Worm (Caenorhabditis elegans) whole organism, young adult: Measurements from ENCODE around the gene D2096.9.

ENCODE experiments used
- egl-44 ChIP-seq: fragments of 200-800 bp; sonication (Bioruptor generic); IDR thresholded peaks from 2 replicates; pipeline ENCODE4 v1.3.6; 2022; ENCODE audit warnings: missing genetic modification reagents, missing genetic modification characterization, missing compliant biosample characterization
- snpc-4 ChIP-seq, 5 experiments: fragments of 150-350 bp in 1 of 5; sonication (generic microtip) in 4 of 5; optimal IDR thresholded peaks; 2 replicates each; lab custom pipeline; 2014 to 2018; ENCODE audit warnings: missing genetic modification characterization in 5 of 5, missing biosample characterization in 3 of 5, antibody characterized with exemption in 2 of 5, mild to moderate bottlenecking in 2 of 5, missing compliant biosample characterization in 2 of 5, missing genotype in 2 of 5, moderate library complexity in 2 of 5, missing genetic modification reagents in 1 of 5
- tlf-1 ChIP-seq: fragments of 200-800 bp; sonication (Bioruptor generic); optimal IDR thresholded peaks from 2 replicates; lab custom pipeline; 2018; ENCODE audit warnings: mild to moderate bottlenecking, missing genetic modification characterization, missing compliant biosample characterization

DNA sequence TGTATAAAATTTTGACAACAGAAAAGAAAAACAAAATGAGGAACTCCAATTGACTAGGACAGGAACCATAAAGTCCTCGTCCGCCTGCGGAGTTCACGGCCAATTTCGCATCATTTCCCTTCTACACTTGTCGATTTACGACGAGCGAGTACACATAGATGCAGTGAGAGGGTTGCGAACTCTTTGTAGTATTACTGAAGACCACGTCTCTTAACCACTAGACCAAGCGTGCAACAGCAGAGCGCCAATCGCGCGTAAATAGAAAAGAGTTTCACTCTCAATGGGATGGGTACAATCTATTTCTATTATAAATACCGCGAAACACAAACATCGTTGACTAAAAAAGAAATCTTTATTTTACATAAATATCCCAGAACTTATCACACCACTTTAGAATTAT lies 7.2 kb downstream of the D2096.9 start:
- peak; percentile 67; the same call in 1 of the 2 replicates for TF ChIP-seq egl-44 (GFP tag; lab: Robert Waterston, UW)
- TF ChIP-seq tlf-1 = peak; percentile 24
- TF ChIP-seq snpc-4 (GFP tag; optimal IDR thresholded peaks at IDR 0.05; lab: Kevin White, UChicago) = peak; percentile 86
- peak in 3 of 4 experiments; percentile 70 to 74 (median 71) for TF ChIP-seq snpc-4 (tag; optimal IDR thresholded peaks at IDR 0.05; lab: Kevin White, UChicago)
